Worm (Caenorhabditis elegans) whole organism, midembryonic: ENCODE data around the gene rcan-1.
A peak's percentile ranks its signal among the peaks of the same experiment; 100 is the strongest.

Experiments
- cog-1 ChIP-seq: sonication (generic microtip); optimal IDR thresholded peaks from 2 replicates; lab custom pipeline; 2016; ENCODE audit warnings: missing genetic modification characterization, missing compliant biosample characterization
- klf-2 ChIP-seq: fragments of 200-800 bp; sonication (Bioruptor generic); conservative IDR thresholded peaks from 2 replicates; pipeline ENCODE4 v1.3.6; 2022; ENCODE audit warnings: missing genetic modification reagents, missing genetic modification characterization, missing compliant biosample characterization
- med-1 ChIP-seq: sonication (generic microtip); optimal IDR thresholded peaks from 2 replicates; lab custom pipeline; 2017; ENCODE audit warnings: missing genetic modification characterization, mild to moderate bottlenecking, missing compliant biosample characterization, antibody characterized with exemption, missing genetic modification reagents; ENCODE audit not compliant: insufficient read depth
- ztf-23 ChIP-seq: fragments of 200-800 bp; sonication (Bioruptor generic); IDR thresholded peaks from 2 replicates; pipeline ENCODE4 v1.3.6; 2022; ENCODE audit warnings: missing genetic modification reagents, missing genetic modification characterization, missing compliant biosample characterization

ce11 chrIII:5667952-5668489 lies 15.9 kb downstream of the rcan-1 start:
- TF ChIP-seq ztf-23 (no peak), klf-2 (GFP tag; lab: Robert Waterston, UW) (no peak), med-1 (GFP tag; lab: Kevin White, UChicago) (no peak), cog-1 (tag; lab: Kevin White, UChicago) (peak; percentile 68)
